Worm (Caenorhabditis elegans): ENCODE results near the gene sma-1.

- TF ChIP-seq ama-1 (optimal IDR thresholded peaks at IDR 0.05) (no peak), ceh-13 (GFP tag; optimal IDR thresholded peaks at IDR 0.05) (no peak), ets-7 (tag; optimal IDR thresholded peaks at IDR 0.05) (no peak), scrt-1 (GFP tag; IDR thresholded peaks at IDR 0.05) (no peak), F13C5.2 (tag; optimal IDR thresholded peaks at IDR 0.05) (no peak)
Observed at ce11 chrV:11858299-11858698, 41.0 kb upstream of the sma-1 start.
